Worm (Caenorhabditis elegans) whole organism, L4 larva: ENCODE results near the gene C11H1.7.

ENCODE experiments used
- F37D6.2 ChIP-seq: sonication (generic microtip); optimal IDR thresholded peaks from 2 replicates; lab custom pipeline; 2016; ENCODE audit warnings: mild to moderate bottlenecking, missing genetic modification characterization, missing compliant biosample characterization
- R02D3.7 ChIP-seq: fragments of 150-350 bp; sonication (generic microtip); optimal IDR thresholded peaks from 3 replicates; lab custom pipeline; 2014; ENCODE audit warnings: missing biosample characterization, missing genetic modification characterization
- Y105C5A.15 ChIP-seq: fragments of 200-800 bp; sonication (Bioruptor generic); IDR thresholded peaks from 2 replicates; pipeline ENCODE4 v1.3.6; 2022; ENCODE audit warnings: missing genetic modification characterization, missing compliant biosample characterization
- Y5F2A.4 ChIP-seq: fragments of 200-800 bp; sonication (Bioruptor generic); optimal IDR thresholded peaks from 2 replicates; lab custom pipeline; 2018; ENCODE audit warnings: mild to moderate bottlenecking, missing genetic modification characterization, missing compliant biosample characterization
- aha-1 ChIP-seq: fragments of 150-350 bp; peaks from one replicate; lab custom pipeline; 2014; ENCODE audit warnings: missing biosample characterization, missing genetic modification characterization
- ceh-20 ChIP-seq: fragments of 200-800 bp; sonication (Bioruptor generic); IDR thresholded peaks from 2 replicates; pipeline ENCODE4 v1.3.6; 2022; ENCODE audit warnings: missing genetic modification reagents, missing genetic modification characterization, missing compliant biosample characterization
- ces-1 ChIP-seq: fragments of 150-350 bp; sonication (generic microtip); optimal IDR thresholded peaks from 4 replicates; lab custom pipeline; 2014; ENCODE audit warnings: missing biosample characterization, missing genetic modification reagents, missing genetic modification characterization
- ctbp-1 ChIP-seq: fragments of 200-800 bp; sonication (Bioruptor generic); IDR thresholded peaks from 2 replicates; pipeline ENCODE4 v1.3.6; 2022; ENCODE audit warnings: missing genetic modification reagents, missing genetic modification characterization, missing compliant biosample characterization
- daf-16 ChIP-seq, 3 experiments: sonication (generic microtip); optimal IDR thresholded peaks; 2 replicates each; lab custom pipeline; 2016 to 2017; ENCODE audit warnings: missing genetic modification characterization in 3 of 3, missing genetic modification reagents in 3 of 3, mild to moderate bottlenecking in 2 of 3, missing compliant biosample characterization in 2 of 3, missing biosample characterization in 1 of 3, moderate library complexity in 1 of 3
- daf-19 ChIP-seq: fragments of 200-800 bp; sonication (Bioruptor generic); conservative IDR thresholded peaks from 2 replicates; pipeline ENCODE4 v1.3.6; 2022; ENCODE audit warnings: missing genetic modification characterization, missing compliant biosample characterization
- dmd-8 ChIP-seq: fragments of 200-800 bp; sonication (Bioruptor generic); IDR thresholded peaks from 2 replicates; pipeline ENCODE4 v1.3.6; 2022; ENCODE audit warnings: missing genetic modification characterization, missing compliant biosample characterization
- duxl-1 ChIP-seq: sonication (generic microtip); optimal IDR thresholded peaks from 2 replicates; lab custom pipeline; 2016; ENCODE audit warnings: mild to moderate bottlenecking, missing genetic modification characterization, moderate library complexity, missing compliant biosample characterization; ENCODE audit not compliant: poor library complexity
- egl-43 ChIP-seq: fragments of 200-800 bp; sonication (Bioruptor generic); IDR thresholded peaks from 2 replicates; pipeline ENCODE4 v1.3.6; 2022; ENCODE audit warnings: missing genetic modification reagents, missing genetic modification characterization, missing compliant biosample characterization
- fkh-10 ChIP-seq: fragments of 150-350 bp; optimal IDR thresholded peaks from 2 replicates; lab custom pipeline; 2014; ENCODE audit warnings: missing biosample characterization, missing genetic modification reagents, missing genetic modification characterization
- hlh-30 ChIP-seq: sonication (generic microtip); optimal IDR thresholded peaks from 2 replicates; lab custom pipeline; 2017; ENCODE audit warnings: antibody characterized with exemption, mild to moderate bottlenecking, missing genetic modification characterization, missing compliant biosample characterization; ENCODE audit not compliant: insufficient read depth
- hmg-1.1 ChIP-seq: fragments of 200-800 bp; sonication (Bioruptor generic); IDR thresholded peaks from 2 replicates; pipeline ENCODE4 v1.3.6; 2022; ENCODE audit warnings: missing genetic modification reagents, missing genetic modification characterization, missing compliant biosample characterization
- lim-7 ChIP-seq: fragments of 200-800 bp; sonication (Bioruptor generic); IDR thresholded peaks from 2 replicates; pipeline ENCODE4 v1.3.6; 2022; ENCODE audit warnings: missing genetic modification characterization, missing compliant biosample characterization
- lin-1 ChIP-seq: fragments of 200-800 bp; sonication (Bioruptor generic); IDR thresholded peaks from 2 replicates; pipeline ENCODE4 v1.3.6; 2022; ENCODE audit warnings: missing genetic modification reagents, missing genetic modification characterization, missing compliant biosample characterization
- lin-38 ChIP-seq: fragments of 200-800 bp; sonication (Bioruptor generic); IDR thresholded peaks from 2 replicates; pipeline ENCODE4 v1.3.6; 2022; ENCODE audit warnings: missing genetic modification reagents, missing genetic modification characterization, missing compliant biosample characterization
- lsy-2 ChIP-seq, 2 experiments: fragments of 150-350 bp in 1 of 2; sonication (generic microtip) in 1 of 2; optimal IDR thresholded peaks; 2 replicates each; lab custom pipeline; 2014 to 2017; ENCODE audit warnings: missing biosample characterization in 2 of 2, missing genetic modification characterization in 2 of 2
- mep-1 ChIP-seq: fragments of 150-350 bp; sonication (generic microtip); optimal IDR thresholded peaks from 3 replicates; lab custom pipeline; 2014; ENCODE audit warnings: missing biosample characterization, missing genetic modification characterization
- mes-2 ChIP-seq: sonication (generic microtip); optimal IDR thresholded peaks from 2 replicates; lab custom pipeline; 2016; ENCODE audit warnings: missing genotype, mild to moderate bottlenecking, missing genetic modification characterization, missing compliant biosample characterization; ENCODE audit not compliant: poor library complexity, severe bottlenecking
- nhr-102 ChIP-seq: sonication (generic microtip); optimal IDR thresholded peaks from 2 replicates; lab custom pipeline; 2016; ENCODE audit warnings: mild to moderate bottlenecking, missing genetic modification characterization, moderate library complexity, missing compliant biosample characterization
- nhr-11 ChIP-seq: fragments of 150-350 bp; optimal IDR thresholded peaks from 2 replicates; lab custom pipeline; 2014; ENCODE audit warnings: missing biosample characterization, missing genetic modification characterization
- nhr-25 ChIP-seq: sonication (generic microtip); optimal IDR thresholded peaks from 2 replicates; lab custom pipeline; 2017; ENCODE audit warnings: missing genetic modification characterization, mild to moderate bottlenecking, missing compliant biosample characterization, antibody characterized with exemption, moderate library complexity, borderline replicate concordance; ENCODE audit not compliant: insufficient read depth
- nhr-41 ChIP-seq: fragments of 200-800 bp; sonication (Bioruptor generic); IDR thresholded peaks from 2 replicates; pipeline ENCODE4 v1.3.6; 2022; ENCODE audit warnings: missing genetic modification reagents, missing genetic modification characterization, missing compliant biosample characterization
- nhr-48 ChIP-seq: sonication (generic microtip); optimal IDR thresholded peaks from 2 replicates; lab custom pipeline; 2016; ENCODE audit warnings: mild to moderate bottlenecking, missing genetic modification characterization, missing compliant biosample characterization
- nhr-6 ChIP-seq: fragments of 150-350 bp; optimal IDR thresholded peaks from 2 replicates; lab custom pipeline; 2014; ENCODE audit warnings: missing biosample characterization, missing genetic modification characterization
- nhr-77 ChIP-seq: fragments of 150-350 bp; optimal IDR thresholded peaks from 2 replicates; lab custom pipeline; 2014; ENCODE audit warnings: missing biosample characterization, missing genetic modification characterization
- php-3 ChIP-seq: fragments of 200-800 bp; sonication (Bioruptor generic); IDR thresholded peaks from 2 replicates; pipeline ENCODE4 v1.3.6; 2022; ENCODE audit warnings: missing genetic modification reagents, missing genetic modification characterization, missing compliant biosample characterization
- set-16 ChIP-seq: fragments of 200-800 bp; sonication (Bioruptor generic); IDR thresholded peaks from 2 replicates; pipeline ENCODE4 v1.3.6; 2022; ENCODE audit warnings: missing genetic modification reagents, missing genetic modification characterization, missing compliant biosample characterization
- tag-97 ChIP-seq: fragments of 200-800 bp; sonication (Bioruptor generic); IDR thresholded peaks from 2 replicates; pipeline ENCODE4 v1.3.6; 2022; ENCODE audit warnings: missing genetic modification characterization, missing compliant biosample characterization
- unc-130 ChIP-seq: sonication (generic microtip); optimal IDR thresholded peaks from 2 replicates; lab custom pipeline; 2016; ENCODE audit warnings: missing genetic modification reagents, missing genetic modification characterization, missing compliant biosample characterization
- unc-62 ChIP-seq, 3 experiments: fragments of 150-350 bp in 1 of 3; sonication (generic microtip); optimal IDR thresholded peaks in 2 of 3; peaks in 1 of 3; 1 replicate in 1 of 3; 2 replicates in 2 of 3; lab custom pipeline; 2014 to 2017; ENCODE audit warnings: missing biosample characterization in 3 of 3, missing genetic modification characterization in 3 of 3, missing genetic modification reagents in 3 of 3, missing genotype in 1 of 3
- zip-11 ChIP-seq: fragments of 200-800 bp; sonication (Bioruptor generic); IDR thresholded peaks from 2 replicates; pipeline ENCODE4 v1.3.6; 2022; ENCODE audit warnings: missing genetic modification characterization, missing compliant biosample characterization

The C11H1.7 gene

DNA sequence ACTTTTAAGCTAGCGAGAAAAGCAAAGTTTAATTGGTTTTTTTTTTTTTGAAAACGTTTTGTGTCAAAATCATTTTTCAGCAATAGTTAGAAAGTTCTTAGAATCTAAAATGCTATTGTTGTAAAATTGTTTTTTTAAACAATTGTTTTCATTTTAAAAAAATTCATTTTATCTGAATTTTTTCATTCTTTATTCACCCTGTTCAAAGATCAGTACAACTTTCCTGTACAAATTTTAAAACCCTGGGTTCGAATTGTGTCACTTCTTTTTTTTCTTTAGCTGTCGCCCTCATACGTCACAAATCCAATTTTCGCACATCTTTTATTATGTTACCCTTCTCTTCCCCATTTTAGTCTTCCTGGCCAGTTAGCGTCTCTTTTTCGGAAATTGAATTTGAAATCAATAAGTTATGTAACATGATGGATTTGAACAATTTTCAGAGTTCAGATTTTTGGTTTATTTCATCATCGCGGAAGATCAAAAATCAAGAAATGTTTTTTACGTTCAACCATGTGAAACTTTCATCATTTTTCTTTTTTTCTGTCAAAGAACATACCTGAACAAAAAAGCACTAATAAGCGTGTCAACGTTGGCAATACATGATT, 29.6 kb downstream of the C11H1.7 start (continued):
- TF ChIP-seq F37D6.2 (tag; lab: Kevin White, UChicago) = peak; percentile 4
- no peak for TF ChIP-seq daf-16 (GFP tag; optimal IDR thresholded peaks at IDR 0.05; lab: Kevin White, UChicago)
- TF ChIP-seq daf-16 (tag; optimal IDR thresholded peaks at IDR 0.05; lab: Kevin White, UChicago) = no peak
- no peak for TF ChIP-seq tag-97 (GFP tag; lab: Robert Waterston, UW)
- TF ChIP-seq php-3 (GFP tag; lab: Robert Waterston, UW) = no peak
- TF ChIP-seq lin-38 = no peak
- TF ChIP-seq ceh-20 = no peak
- TF ChIP-seq lim-7 = no peak
- no peak for TF ChIP-seq nhr-102 (tag; lab: Kevin White, UChicago)
- no peak for TF ChIP-seq egl-43 (GFP tag; lab: Robert Waterston, UW)
- peak; percentile 26 for TF ChIP-seq mep-1 (tag; lab: Kevin White, UChicago)
- no peak for TF ChIP-seq duxl-1 (tag; lab: Kevin White, UChicago)
- no peak for TF ChIP-seq nhr-6 (tag; lab: Kevin White, UChicago)
- peak; percentile 83 for TF ChIP-seq ctbp-1 (GFP tag; lab: Robert Waterston, UW)
- no peak for TF ChIP-seq nhr-48 (tag; lab: Kevin White, UChicago)
- TF ChIP-seq Y105C5A.15 (GFP tag; lab: Robert Waterston, UW) = no peak
- TF ChIP-seq lsy-2 (tag; optimal IDR thresholded peaks at IDR 0.05; lab: Kevin White, UChicago) = peak in 1 of 2 experiments; percentile 55
- no peak for TF ChIP-seq unc-130 (GFP tag; lab: Kevin White, UChicago)

DNA sequence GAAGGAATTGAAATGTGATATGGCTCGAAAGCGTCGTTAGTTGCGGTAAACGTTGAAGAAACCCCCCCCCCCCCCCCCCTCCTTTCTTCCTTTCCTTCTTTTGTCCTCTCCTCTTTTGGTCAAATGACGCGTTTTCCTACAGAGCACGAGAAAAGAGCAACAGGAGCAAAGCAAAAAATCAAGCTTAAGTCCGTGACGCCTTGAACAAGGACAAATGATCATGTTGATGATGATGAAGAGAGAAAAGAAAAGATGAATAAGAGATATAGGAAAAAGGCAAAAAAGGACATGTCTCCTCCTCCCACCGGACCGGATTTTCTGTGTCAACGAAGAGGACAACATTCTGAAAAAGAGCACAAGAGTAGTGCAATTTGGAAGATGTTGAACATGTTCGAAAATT, 32.4 kb downstream of the C11H1.7 start:
- TF ChIP-seq hmg-1.1 (no peak), nhr-25 (tag; lab: Kevin White, UChicago) (no peak), lin-1 (GFP tag; lab: Robert Waterston, UW) (no peak), unc-62 (GFP tag; optimal IDR thresholded peaks at IDR 0.05 in 1 of 2; lab: Kevin White, UChicago) (peak in 1 of 2 experiments; percentile 96), unc-62 (tag; optimal IDR thresholded peaks at IDR 0.05; lab: Kevin White, UChicago) (no peak), dmd-8 (GFP tag; lab: Robert Waterston, UW) (no peak), unc-130 (GFP tag; lab: Kevin White, UChicago) (no peak), hlh-30 (tag; lab: Kevin White, UChicago) (peak; percentile 38), daf-19 (GFP tag; lab: Robert Waterston, UW) (no peak), fkh-10 (GFP tag; lab: Kevin White, UChicago) (no peak), mes-2 (tag; lab: Kevin White, UChicago) (no peak), Y5F2A.4 (no peak), zip-11 (GFP tag; lab: Robert Waterston, UW) (no peak), nhr-11 (tag; lab: Kevin White, UChicago) (no peak), php-3 (GFP tag; lab: Robert Waterston, UW) (no peak), lin-38 (no peak), R02D3.7 (no peak), nhr-77 (tag; lab: Kevin White, UChicago) (no peak), ces-1 (GFP tag; lab: Kevin White, UChicago) (no peak), ctbp-1 (GFP tag; lab: Robert Waterston, UW) (no peak), lim-7 (no peak), nhr-41 (GFP tag; lab: Robert Waterston, UW) (no peak), set-16 (GFP tag; lab: Robert Waterston, UW) (peak; percentile 17; the same call in 1 of the 2 replicates)

DNA sequence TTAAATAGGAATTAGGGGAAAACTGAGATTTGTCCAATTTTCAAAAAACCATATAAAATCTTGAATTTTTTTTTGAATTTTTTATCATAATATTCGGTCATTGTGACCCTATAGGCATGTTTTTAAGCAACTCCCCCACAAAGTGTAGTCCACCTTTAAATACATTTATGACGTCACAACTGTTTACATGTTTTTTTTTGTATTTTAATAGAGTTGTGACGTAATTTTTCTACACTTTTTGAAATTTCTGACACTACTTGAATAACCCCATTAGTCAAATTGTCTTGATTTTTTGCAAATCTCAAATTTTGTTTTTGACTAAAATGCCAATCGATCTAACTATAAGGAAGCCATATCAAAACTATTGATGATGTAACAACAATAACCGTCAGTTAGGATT, 38.9 kb downstream of the C11H1.7 start:
- TF ChIP-seq aha-1 (tag; lab: Kevin White, UChicago) (peak; percentile 21), nhr-77 (tag; lab: Kevin White, UChicago) (no peak)
